Worm (Caenorhabditis elegans): Measurements from ENCODE around the gene nekl-3.

- no peak for TF ChIP-seq him-1 (tag; optimal IDR thresholded peaks at IDR 0.05)
- TF ChIP-seq W03F9.2 (tag; optimal IDR thresholded peaks at IDR 0.05): no peak
- TF ChIP-seq dao-5 (tag; optimal IDR thresholded peaks at IDR 0.05): no peak
Observed at ce11 chrX:12413941-12414340, 22.7 kb upstream of the nekl-3 start, which contains the start of gene lin-2.
